Worm (Caenorhabditis elegans): ENCODE data around the gene C14F11.4.

Gene C14F11.4

DNA sequence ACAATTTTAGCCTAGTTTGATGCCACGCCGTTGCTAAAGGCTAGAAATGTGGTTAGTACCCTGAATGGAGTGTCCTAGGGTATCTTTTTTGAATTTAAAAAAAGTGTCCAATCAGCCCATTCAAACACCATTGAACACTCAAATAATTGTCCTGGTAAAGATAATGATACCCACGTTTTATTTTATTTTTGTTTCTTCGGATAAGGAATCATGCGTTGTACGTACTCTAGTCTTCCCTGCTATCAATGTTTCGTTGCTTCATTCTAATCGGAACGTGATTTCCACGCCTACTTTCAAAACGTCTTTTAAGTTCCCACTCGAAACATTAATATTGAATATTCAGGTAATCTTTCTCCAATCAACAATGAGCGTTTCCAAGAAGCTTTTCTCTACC, 7.8 kb upstream of the C14F11.4 start, which contains the start of gene got-2.2:
Gene got-2.2, plus strand, starts transcription at position 344 of the 394 bp plus-strand sequence.
- TF ChIP-seq daf-16 (GFP tag; optimal IDR thresholded peaks at IDR 0.05), result no peak
- peak; percentile 54 for TF ChIP-seq daf-16 (tag; optimal IDR thresholded peaks at IDR 0.05)
- peak in 1 of 2 experiments; percentile 44 for TF ChIP-seq mdl-1 (tag; optimal IDR thresholded peaks at IDR 0.05)
- TF ChIP-seq nhr-77 (tag; optimal IDR thresholded peaks at IDR 0.05), result peak; percentile 21
- TF ChIP-seq nhr-10 (tag; optimal IDR thresholded peaks at IDR 0.05), result peak; percentile 24
- TF ChIP-seq nhr-28 (tag; optimal IDR thresholded peaks at IDR 0.05), result peak; percentile 66
- no peak for TF ChIP-seq egl-43 (GFP tag; IDR thresholded peaks at IDR 0.05)
- TF ChIP-seq hlh-30 (tag; optimal IDR thresholded peaks at IDR 0.05; ENCODE audit: insufficient read depth), result peak; percentile 42
- no peak for TF ChIP-seq arid-1 (GFP tag; conservative IDR thresholded peaks at IDR 0.05)
- peak; percentile 63 for TF ChIP-seq dve-1 (tag; optimal IDR thresholded peaks at IDR 0.05; ENCODE audit: insufficient read depth)
- no peak for TF ChIP-seq daf-19 (GFP tag; conservative IDR thresholded peaks at IDR 0.05)
- peak; percentile 65 for TF ChIP-seq aha-1 (tag)
- peak; percentile 13 for TF ChIP-seq hlh-11 (tag; optimal IDR thresholded peaks at IDR 0.05)

DNA sequence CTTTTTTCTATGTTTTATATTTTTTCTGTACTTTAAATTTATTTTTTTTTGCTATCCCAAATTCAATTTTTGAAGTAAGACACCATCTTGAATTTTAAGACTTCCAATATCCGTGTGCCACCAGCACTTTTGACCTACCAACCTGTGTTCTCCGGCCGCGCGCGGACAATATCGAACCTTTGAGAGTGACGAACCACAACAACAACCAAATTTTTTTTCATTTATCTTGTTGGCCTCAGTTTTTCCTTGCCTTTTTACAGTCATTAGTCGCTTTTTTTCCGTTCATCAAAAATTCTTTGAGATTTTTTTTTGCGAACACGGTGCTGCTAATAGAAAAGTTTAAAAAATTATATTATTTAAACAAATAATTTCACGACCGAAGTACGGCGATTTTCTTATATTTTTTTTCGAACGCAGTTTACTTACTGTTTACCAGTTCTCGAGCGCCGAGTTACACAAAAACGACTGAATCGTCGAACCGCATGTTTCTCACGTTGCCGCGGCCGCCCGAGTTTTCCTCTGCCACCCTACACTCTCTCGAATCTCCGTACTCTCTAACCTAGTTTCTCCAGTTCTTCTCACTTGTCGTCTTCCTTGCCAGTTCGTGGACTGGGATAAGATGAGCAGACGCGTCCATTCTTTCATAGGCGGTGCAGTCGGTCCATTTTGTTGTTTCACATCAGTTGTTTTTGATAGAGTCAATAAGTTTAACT, 7.2 kb upstream of the C14F11.4 start:
- no peak for TF ChIP-seq zag-1 (tag; optimal IDR thresholded peaks at IDR 0.05)
- peak in 1 of 2 experiments; percentile 53 for TF ChIP-seq hif-1 (tag; optimal IDR thresholded peaks at IDR 0.05)
- TF ChIP-seq gei-8 (GFP tag; optimal IDR thresholded peaks at IDR 0.05), result no peak
- peak; percentile 51 for TF ChIP-seq hlh-11 (tag; optimal IDR thresholded peaks at IDR 0.05)
- TF ChIP-seq mdl-1 (tag; optimal IDR thresholded peaks at IDR 0.05), result peak in 1 of 2 experiments; percentile 56
- no peak for TF ChIP-seq hlh-30 (tag; optimal IDR thresholded peaks at IDR 0.05; ENCODE audit: insufficient read depth)
- TF ChIP-seq mxl-3 (GFP tag; optimal IDR thresholded peaks at IDR 0.05), result peak; percentile 96
- no peak for TF ChIP-seq unc-62 (GFP tag; optimal IDR thresholded peaks at IDR 0.05 in 1 of 2)
- no peak for TF ChIP-seq unc-62 (tag; optimal IDR thresholded peaks at IDR 0.05)
- TF ChIP-seq lin-39 (tag; optimal IDR thresholded peaks at IDR 0.05), result no peak
- TF ChIP-seq saeg-2 (GFP tag; IDR thresholded peaks at IDR 0.05), result no peak
- TF ChIP-seq aha-1 (tag), result peak; percentile 2
- TF ChIP-seq daf-8 (GFP tag; IDR thresholded peaks at IDR 0.05), result no peak
- no peak for TF ChIP-seq dpl-1 (GFP tag; optimal IDR thresholded peaks at IDR 0.05)
- peak; percentile 6; the same call in 1 of the 2 replicates for TF ChIP-seq dmd-6 (GFP tag; IDR thresholded peaks at IDR 0.05)
- TF ChIP-seq lsy-2 (tag; optimal IDR thresholded peaks at IDR 0.05), result peak in 1 of 2 experiments; percentile 19
- peak in 1 of 2 experiments; percentile 67 for TF ChIP-seq daf-16 (GFP tag; optimal IDR thresholded peaks at IDR 0.05)
- TF ChIP-seq daf-16 (tag; optimal IDR thresholded peaks at IDR 0.05), result no peak
- no peak for TF ChIP-seq php-3 (GFP tag; IDR thresholded peaks at IDR 0.05)
- no peak for TF ChIP-seq spr-1 (tag; optimal IDR thresholded peaks at IDR 0.05)
- no peak for TF ChIP-seq nhr-41 (GFP tag; IDR thresholded peaks at IDR 0.05)
- TF ChIP-seq F37D6.2 (tag; optimal IDR thresholded peaks at IDR 0.05), result peak; percentile 10
- TF ChIP-seq lin-1 (GFP tag; IDR thresholded peaks at IDR 0.05), result no peak
- TF ChIP-seq hmg-1.1 (GFP tag; IDR thresholded peaks at IDR 0.05), result peak; percentile 53; the same call in 1 of the 2 replicates
- TF ChIP-seq mep-1 (tag; optimal IDR thresholded peaks at IDR 0.05), result peak; percentile 3

DNA sequence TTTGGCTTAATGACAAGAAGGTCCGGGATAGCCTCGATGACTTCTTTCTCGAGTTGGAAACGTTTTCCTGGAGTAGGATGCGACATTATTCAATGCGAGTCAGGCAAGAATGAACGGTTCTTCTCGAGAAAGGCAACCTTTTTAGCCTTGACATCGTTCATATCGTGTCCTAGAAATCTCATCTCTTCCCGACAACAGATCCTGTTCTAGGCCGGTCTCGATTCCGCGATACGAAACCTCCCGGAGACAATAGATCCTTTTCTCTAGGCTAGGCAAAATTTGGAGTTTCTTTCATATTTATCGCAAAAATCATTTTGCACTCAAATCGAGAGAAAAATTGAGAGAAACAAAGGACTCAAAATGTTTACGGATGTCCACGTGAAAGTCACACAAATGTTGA, 6.1 kb upstream of the C14F11.4 start, which contains the start of gene rml-3:
Gene rml-3, minus strand, starts transcription at position 93 of the 400 bp plus-strand sequence.
- no peak for TF ChIP-seq tra-1 (GFP tag; IDR thresholded peaks at IDR 0.05)
- 0 out of 2 replicates have a peak, but pooled peaks have one; percentile 14 for TF ChIP-seq dmd-6 (GFP tag; IDR thresholded peaks at IDR 0.05)
- TF ChIP-seq lin-29 (GFP tag; IDR thresholded peaks at IDR 0.05), result no peak
- no peak for TF ChIP-seq zip-11 (GFP tag; IDR thresholded peaks at IDR 0.05)

DNA sequence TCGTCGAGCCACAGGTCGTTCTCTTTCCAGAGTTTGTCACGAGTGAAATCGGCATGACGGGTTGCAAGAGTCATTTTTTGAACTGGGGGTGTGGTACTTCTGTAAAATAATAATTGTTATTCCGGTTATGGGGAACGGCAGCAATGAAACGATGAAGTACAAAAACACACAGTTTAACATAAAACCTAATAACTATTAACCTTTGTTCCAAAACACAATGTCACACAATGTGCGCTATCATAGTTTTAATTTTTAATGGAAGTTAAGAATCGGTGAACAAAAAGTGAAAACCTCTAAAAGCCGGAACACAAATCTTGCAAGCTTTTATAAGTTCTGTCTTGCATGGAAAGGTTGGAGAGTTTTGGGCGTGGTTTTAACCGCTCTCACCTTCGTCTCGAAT, 2.6 kb upstream of the C14F11.4 start, which contains the start of gene hsp-43:
Gene hsp-43, minus strand, starts transcription at position 101 of the 400 bp plus-strand sequence.
- peak; percentile 48 for TF ChIP-seq nhr-25 (tag; optimal IDR thresholded peaks at IDR 0.05; ENCODE audit: borderline replicate concordance, insufficient read depth)
- no peak for TF ChIP-seq gei-8 (GFP tag; optimal IDR thresholded peaks at IDR 0.05)
